Worm (Caenorhabditis elegans): Measurements from ENCODE around the gene acr-23.

acr-23 gene

DNA sequence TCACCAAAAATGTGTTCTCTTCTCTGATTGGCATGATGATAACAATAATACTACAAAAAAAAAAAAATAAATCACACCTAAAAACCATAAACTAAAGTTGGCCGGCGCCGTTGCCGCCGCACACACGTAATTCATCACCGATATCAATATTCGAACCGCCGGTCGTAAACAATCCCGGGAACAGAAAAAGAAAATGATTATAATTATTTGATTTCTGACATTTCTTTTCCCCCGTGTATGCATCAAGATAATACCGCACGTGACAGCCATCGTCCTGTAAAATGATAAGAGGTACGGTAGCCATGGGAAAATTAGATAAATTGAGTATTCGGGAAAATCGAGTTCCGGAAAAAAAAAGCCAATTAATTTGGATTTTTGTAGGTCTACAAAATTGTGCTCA lies 37.7 kb upstream of the acr-23 start (continued):
- no peak for TF ChIP-seq D1046.2 (GFP tag; IDR thresholded peaks at IDR 0.05)
- no peak for TF ChIP-seq T20F7.1 (GFP tag; optimal IDR thresholded peaks at IDR 0.05)
- no peak for TF ChIP-seq skn-1 (tag; optimal IDR thresholded peaks at IDR 0.05)
- TF ChIP-seq fkh-10 (GFP tag; optimal IDR thresholded peaks at IDR 0.05), result no peak
- TF ChIP-seq dve-1 (tag; optimal IDR thresholded peaks at IDR 0.05; ENCODE audit: insufficient read depth), result peak; percentile 86
- TF ChIP-seq vab-7 (GFP tag; IDR thresholded peaks at IDR 0.05), result no peak
- TF ChIP-seq unc-130 (GFP tag; optimal IDR thresholded peaks at IDR 0.05), result no peak
- TF ChIP-seq F44E2.7 (GFP tag; IDR thresholded peaks at IDR 0.05), result no peak
- TF ChIP-seq rbr-2 (tag; optimal IDR thresholded peaks at IDR 0.05), result no peak
- TF ChIP-seq nhr-111 (GFP tag; optimal IDR thresholded peaks at IDR 0.05), result no peak
- no peak for TF ChIP-seq duxl-1 (tag; optimal IDR thresholded peaks at IDR 0.05; ENCODE audit: poor library complexity)
- no peak for TF ChIP-seq zfp-3 (GFP tag; conservative IDR thresholded peaks at IDR 0.05)
- peak; percentile 0 for TF ChIP-seq aha-1 (tag)
- TF ChIP-seq nhr-76 (tag; optimal IDR thresholded peaks at IDR 0.05), result no peak
- TF ChIP-seq nhr-25 (tag; optimal IDR thresholded peaks at IDR 0.05; ENCODE audit: borderline replicate concordance, insufficient read depth), result no peak
- TF ChIP-seq ama-1 (optimal IDR thresholded peaks at IDR 0.05), result no peak
- TF ChIP-seq fos-1 (tag; optimal IDR thresholded peaks at IDR 0.05), result no peak
- TF ChIP-seq mxl-3 (GFP tag; optimal IDR thresholded peaks at IDR 0.05), result peak; percentile 46
- no peak for TF ChIP-seq ceh-20 (GFP tag; IDR thresholded peaks at IDR 0.05)
- peak; percentile 52 for TF ChIP-seq hlh-30 (tag; optimal IDR thresholded peaks at IDR 0.05; ENCODE audit: insufficient read depth)
- no peak for TF ChIP-seq lim-7 (GFP tag; IDR thresholded peaks at IDR 0.05)
- TF ChIP-seq cey-2 (tag; optimal IDR thresholded peaks at IDR 0.05; ENCODE audit: borderline replicate concordance, insufficient read depth), result no peak
- no peak for TF ChIP-seq nhr-41 (GFP tag; IDR thresholded peaks at IDR 0.05)
- TF ChIP-seq F37D6.2 (tag; optimal IDR thresholded peaks at IDR 0.05), result no peak
- no peak for TF ChIP-seq nhr-6 (tag; optimal IDR thresholded peaks at IDR 0.05)
- no peak for TF ChIP-seq gei-8 (GFP tag; optimal IDR thresholded peaks at IDR 0.05)
- TF ChIP-seq mxl-2 (GFP tag; conservative IDR thresholded peaks at IDR 0.05), result no peak
- no peak for TF ChIP-seq unc-39 (tag; optimal IDR thresholded peaks at IDR 0.05)
- no peak for TF ChIP-seq unc-62 (GFP tag; optimal IDR thresholded peaks at IDR 0.05 in 1 of 2)
- TF ChIP-seq unc-62 (tag; optimal IDR thresholded peaks at IDR 0.05), result no peak
- peak in 1 of 2 experiments; percentile 61 for TF ChIP-seq lsy-2 (tag; optimal IDR thresholded peaks at IDR 0.05)
- no peak for TF ChIP-seq zag-1 (tag; optimal IDR thresholded peaks at IDR 0.05)
- TF ChIP-seq arid-1 (GFP tag; conservative IDR thresholded peaks at IDR 0.05), result no peak
- no peak for TF ChIP-seq dmd-8 (GFP tag; IDR thresholded peaks at IDR 0.05)
- peak in 1 of 2 experiments; percentile 61 for TF ChIP-seq mdl-1 (tag; optimal IDR thresholded peaks at IDR 0.05)
- no peak for TF ChIP-seq zip-11 (GFP tag; IDR thresholded peaks at IDR 0.05)
- TF ChIP-seq ceh-44 (GFP tag; IDR thresholded peaks at IDR 0.05), result no peak
- no peak for TF ChIP-seq snpc-1.2 (GFP tag; IDR thresholded peaks at IDR 0.05)
- TF ChIP-seq tra-1 (GFP tag; IDR thresholded peaks at IDR 0.05), result peak; percentile 70; the same call in 1 of the 2 replicates
- TF ChIP-seq hmg-1.1 (GFP tag; IDR thresholded peaks at IDR 0.05), result no peak
- peak; percentile 86 for TF ChIP-seq lin-1 (GFP tag; IDR thresholded peaks at IDR 0.05)
- no peak for TF ChIP-seq ceh-32 (tag; optimal IDR thresholded peaks at IDR 0.05; ENCODE audit: poor library complexity)
- TF ChIP-seq hlh-11 (tag; optimal IDR thresholded peaks at IDR 0.05), result peak; percentile 86
- peak; percentile 93 for TF ChIP-seq nhr-28 (tag; optimal IDR thresholded peaks at IDR 0.05)
- TF ChIP-seq sdz-12 (GFP tag; optimal IDR thresholded peaks at IDR 0.05), result no peak
- no peak for TF ChIP-seq snpc-4 (tag; optimal IDR thresholded peaks at IDR 0.05)
- no peak for TF ChIP-seq nhr-11 (tag; optimal IDR thresholded peaks at IDR 0.05)
- TF ChIP-seq nhr-48 (tag; optimal IDR thresholded peaks at IDR 0.05), result peak; percentile 69
- peak; percentile 69 for TF ChIP-seq nhr-102 (tag; optimal IDR thresholded peaks at IDR 0.05)
- TF ChIP-seq nhr-42 (GFP tag; IDR thresholded peaks at IDR 0.05), result no peak
- no peak for TF ChIP-seq mdt-29 (GFP tag; IDR thresholded peaks at IDR 0.05)
- no peak for TF ChIP-seq egl-27 (tag; optimal IDR thresholded peaks at IDR 0.05)

All from whole organism, L4 larva.